Worm (Caenorhabditis elegans) whole organism, L4 larva: ENCODE measurements around the gene D1086.3.
"Not testable (repeated sequence)": the region's sequence is repeated elsewhere in the genome, so short reads cannot be mapped to it uniquely, and the experiment has no call there.

Experiments
- F10B5.3 ChIP-seq: sonication (generic microtip); optimal IDR thresholded peaks from 2 replicates; lab custom pipeline; 2016; ENCODE audit warnings: mild to moderate bottlenecking, missing genetic modification characterization, missing compliant biosample characterization
- F49E8.2 ChIP-seq: sonication (generic microtip); optimal IDR thresholded peaks from 2 replicates; lab custom pipeline; 2016; ENCODE audit warnings: missing compliant biosample characterization, mild to moderate bottlenecking, missing genetic modification characterization, borderline replicate concordance
- Y105C5A.15 ChIP-seq: fragments of 200-800 bp; sonication (Bioruptor generic); IDR thresholded peaks from 2 replicates; pipeline ENCODE4 v1.3.6; 2022; ENCODE audit warnings: missing genetic modification characterization, missing compliant biosample characterization
- Y48G9A.11 ChIP-seq: fragments of 200-800 bp; sonication (Bioruptor generic); IDR thresholded peaks from 2 replicates; pipeline ENCODE4 v1.3.6; 2022; ENCODE audit warnings: missing genetic modification reagents, missing genetic modification characterization, missing compliant biosample characterization
- Y75B8A.6 ChIP-seq: fragments of 200-800 bp; sonication (Bioruptor generic); IDR thresholded peaks from 2 replicates; pipeline ENCODE4 v1.3.6; 2022; ENCODE audit warnings: missing genetic modification reagents, missing genetic modification characterization, missing compliant biosample characterization
- ZK337.2 ChIP-seq: fragments of 200-800 bp; sonication (Bioruptor generic); IDR thresholded peaks from 2 replicates; pipeline ENCODE4 v1.3.6; 2022; ENCODE audit warnings: missing genetic modification reagents, missing genetic modification characterization, missing compliant biosample characterization
- ama-1 ChIP-seq: fragments of 150-350 bp; optimal IDR thresholded peaks from 2 replicates; lab custom pipeline; 2014; ENCODE audit warnings: inconsistent platforms, mixed read lengths
- arid-1 ChIP-seq: fragments of 200-800 bp; sonication (Bioruptor generic); conservative IDR thresholded peaks from 2 replicates; pipeline ENCODE4 v1.3.6; 2022; ENCODE audit warnings: missing genetic modification reagents, missing genetic modification characterization, missing compliant biosample characterization
- ceh-44 ChIP-seq: fragments of 200-800 bp; sonication (Bioruptor generic); IDR thresholded peaks from 2 replicates; pipeline ENCODE4 v1.3.6; 2022; ENCODE audit warnings: missing genetic modification reagents, missing genetic modification characterization, missing compliant biosample characterization
- ceh-62 ChIP-seq: sonication (generic microtip); optimal IDR thresholded peaks from 2 replicates; lab custom pipeline; 2017; ENCODE audit warnings: missing biosample characterization, missing genetic modification characterization
- cey-2 ChIP-seq: sonication (generic microtip); optimal IDR thresholded peaks from 3 replicates; lab custom pipeline; 2017; ENCODE audit warnings: missing genetic modification characterization, mild to moderate bottlenecking, missing compliant biosample characterization, antibody characterized with exemption, borderline replicate concordance; ENCODE audit not compliant: insufficient read depth
- daf-12 ChIP-seq: fragments of 150-350 bp; optimal IDR thresholded peaks from 2 replicates; lab custom pipeline; 2014; ENCODE audit warnings: missing biosample characterization, missing genetic modification reagents, missing genetic modification characterization
- daf-16 ChIP-seq, 3 experiments: sonication (generic microtip); optimal IDR thresholded peaks; 2 replicates each; lab custom pipeline; 2016 to 2017; ENCODE audit warnings: missing genetic modification characterization in 3 of 3, missing genetic modification reagents in 3 of 3, mild to moderate bottlenecking in 2 of 3, missing compliant biosample characterization in 2 of 3, missing biosample characterization in 1 of 3, moderate library complexity in 1 of 3
- daf-8 ChIP-seq: fragments of 200-800 bp; sonication (Bioruptor generic); IDR thresholded peaks from 2 replicates; pipeline ENCODE4 v1.3.6; 2022; ENCODE audit warnings: missing genetic modification characterization, missing compliant biosample characterization
- dpl-1 ChIP-seq: fragments of 150-350 bp; optimal IDR thresholded peaks from 2 replicates; lab custom pipeline; 2014; ENCODE audit warnings: missing biosample characterization, missing genetic modification reagents, missing genetic modification characterization
- duxl-1 ChIP-seq: sonication (generic microtip); optimal IDR thresholded peaks from 2 replicates; lab custom pipeline; 2016; ENCODE audit warnings: mild to moderate bottlenecking, missing genetic modification characterization, moderate library complexity, missing compliant biosample characterization; ENCODE audit not compliant: poor library complexity
- dve-1 ChIP-seq: sonication (generic microtip); optimal IDR thresholded peaks from 2 replicates; lab custom pipeline; 2017; ENCODE audit warnings: antibody characterized with exemption, mild to moderate bottlenecking, missing genetic modification characterization, missing compliant biosample characterization; ENCODE audit not compliant: insufficient read depth
- lin-13 ChIP-seq: fragments of 150-350 bp; optimal IDR thresholded peaks from 2 replicates; lab custom pipeline; 2014; ENCODE audit warnings: missing biosample characterization, missing genetic modification reagents, missing genetic modification characterization
- lin-29 ChIP-seq: fragments of 200-800 bp; sonication (Bioruptor generic); IDR thresholded peaks from 2 replicates; pipeline ENCODE4 v1.3.6; 2022; ENCODE audit warnings: missing genetic modification reagents, missing genetic modification characterization, missing compliant biosample characterization
- lir-3 ChIP-seq: sonication (generic microtip); optimal IDR thresholded peaks from 2 replicates; lab custom pipeline; 2016; ENCODE audit warnings: mild to moderate bottlenecking, missing genetic modification characterization, missing compliant biosample characterization
- madf-5 ChIP-seq, 2 experiments: fragments of 200-800 bp; sonication (Bioruptor generic); IDR thresholded peaks; 2 replicates each; pipeline ENCODE4 v1.3.6; 2022; ENCODE audit warnings: missing compliant biosample characterization in 2 of 2, missing genetic modification characterization in 2 of 2
- mdl-1 ChIP-seq, 2 experiments: fragments of 150-350 bp in 1 of 2; sonication (generic microtip) in 1 of 2; optimal IDR thresholded peaks; 2 replicates each; lab custom pipeline; 2014 to 2017; ENCODE audit warnings: missing biosample characterization in 2 of 2, missing genetic modification characterization in 2 of 2
- mep-1 ChIP-seq: fragments of 150-350 bp; sonication (generic microtip); optimal IDR thresholded peaks from 3 replicates; lab custom pipeline; 2014; ENCODE audit warnings: missing biosample characterization, missing genetic modification characterization
- mes-2 ChIP-seq: sonication (generic microtip); optimal IDR thresholded peaks from 2 replicates; lab custom pipeline; 2016; ENCODE audit warnings: missing genotype, mild to moderate bottlenecking, missing genetic modification characterization, missing compliant biosample characterization; ENCODE audit not compliant: poor library complexity, severe bottlenecking
- mxl-2 ChIP-seq: fragments of 200-800 bp; sonication (Bioruptor generic); conservative IDR thresholded peaks from 2 replicates; pipeline ENCODE4 v1.3.6; 2022; ENCODE audit warnings: missing genetic modification reagents, missing genetic modification characterization, missing compliant biosample characterization
- mxl-3 ChIP-seq: fragments of 200-800 bp; sonication (Bioruptor generic); optimal IDR thresholded peaks from 2 replicates; lab custom pipeline; 2018; ENCODE audit warnings: mild to moderate bottlenecking, missing genetic modification characterization, missing compliant biosample characterization
- nhr-25 ChIP-seq: sonication (generic microtip); optimal IDR thresholded peaks from 2 replicates; lab custom pipeline; 2017; ENCODE audit warnings: missing genetic modification characterization, mild to moderate bottlenecking, missing compliant biosample characterization, antibody characterized with exemption, moderate library complexity, borderline replicate concordance; ENCODE audit not compliant: insufficient read depth
- nhr-41 ChIP-seq: fragments of 200-800 bp; sonication (Bioruptor generic); IDR thresholded peaks from 2 replicates; pipeline ENCODE4 v1.3.6; 2022; ENCODE audit warnings: missing genetic modification reagents, missing genetic modification characterization, missing compliant biosample characterization
- nhr-77 ChIP-seq: fragments of 150-350 bp; optimal IDR thresholded peaks from 2 replicates; lab custom pipeline; 2014; ENCODE audit warnings: missing biosample characterization, missing genetic modification characterization
- php-3 ChIP-seq: fragments of 200-800 bp; sonication (Bioruptor generic); IDR thresholded peaks from 2 replicates; pipeline ENCODE4 v1.3.6; 2022; ENCODE audit warnings: missing genetic modification reagents, missing genetic modification characterization, missing compliant biosample characterization
- pqm-1 ChIP-seq: sonication (generic microtip); optimal IDR thresholded peaks from 2 replicates; lab custom pipeline; 2017; ENCODE audit warnings: missing biosample characterization, missing genetic modification characterization
- rbr-2 ChIP-seq: sonication (generic microtip); optimal IDR thresholded peaks from 2 replicates; lab custom pipeline; 2016; ENCODE audit warnings: missing genotype, missing genetic modification characterization, missing compliant biosample characterization
- sdz-12 ChIP-seq: fragments of 200-800 bp; sonication (Bioruptor generic); optimal IDR thresholded peaks from 2 replicates; lab custom pipeline; 2018; ENCODE audit warnings: mild to moderate bottlenecking, missing genetic modification characterization, missing compliant biosample characterization
- set-16 ChIP-seq: fragments of 200-800 bp; sonication (Bioruptor generic); IDR thresholded peaks from 2 replicates; pipeline ENCODE4 v1.3.6; 2022; ENCODE audit warnings: missing genetic modification reagents, missing genetic modification characterization, missing compliant biosample characterization
- skn-1 ChIP-seq: fragments of 150-350 bp; optimal IDR thresholded peaks from 2 replicates; lab custom pipeline; 2014; ENCODE audit warnings: missing biosample characterization, missing genetic modification characterization
- snpc-4 ChIP-seq: fragments of 150-350 bp; optimal IDR thresholded peaks from 2 replicates; lab custom pipeline; 2014; ENCODE audit warnings: missing biosample characterization, missing genetic modification characterization
- spr-3 ChIP-seq: fragments of 200-800 bp; sonication (Bioruptor generic); optimal IDR thresholded peaks from 2 replicates; lab custom pipeline; 2018; ENCODE audit warnings: mild to moderate bottlenecking, missing genetic modification characterization, missing compliant biosample characterization
- tra-1 ChIP-seq: fragments of 200-800 bp; sonication (Bioruptor generic); IDR thresholded peaks from 2 replicates; pipeline ENCODE4 v1.3.6; 2022; ENCODE audit warnings: missing genetic modification reagents, missing genetic modification characterization, missing compliant biosample characterization
- unc-62 ChIP-seq, 3 experiments: fragments of 150-350 bp in 1 of 3; sonication (generic microtip); optimal IDR thresholded peaks in 2 of 3; peaks in 1 of 3; 1 replicate in 1 of 3; 2 replicates in 2 of 3; lab custom pipeline; 2014 to 2017; ENCODE audit warnings: missing biosample characterization in 3 of 3, missing genetic modification characterization in 3 of 3, missing genetic modification reagents in 3 of 3, missing genotype in 1 of 3
- vab-7 ChIP-seq: fragments of 200-800 bp; sonication (Bioruptor generic); IDR thresholded peaks from 2 replicates; pipeline ENCODE4 v1.3.6; 2022; ENCODE audit warnings: missing genetic modification reagents, missing genetic modification characterization, missing compliant biosample characterization
- zip-11 ChIP-seq: fragments of 200-800 bp; sonication (Bioruptor generic); IDR thresholded peaks from 2 replicates; pipeline ENCODE4 v1.3.6; 2022; ENCODE audit warnings: missing genetic modification characterization, missing compliant biosample characterization
- zip-2 ChIP-seq: fragments of 150-350 bp; optimal IDR thresholded peaks from 2 replicates; lab custom pipeline; 2014; ENCODE audit warnings: missing biosample characterization, missing genetic modification characterization
- ztf-7 ChIP-seq: fragments of 150-350 bp; optimal IDR thresholded peaks from 2 replicates; lab custom pipeline; 2014; ENCODE audit warnings: missing biosample characterization, missing genetic modification characterization

D1086.3 gene

DNA sequence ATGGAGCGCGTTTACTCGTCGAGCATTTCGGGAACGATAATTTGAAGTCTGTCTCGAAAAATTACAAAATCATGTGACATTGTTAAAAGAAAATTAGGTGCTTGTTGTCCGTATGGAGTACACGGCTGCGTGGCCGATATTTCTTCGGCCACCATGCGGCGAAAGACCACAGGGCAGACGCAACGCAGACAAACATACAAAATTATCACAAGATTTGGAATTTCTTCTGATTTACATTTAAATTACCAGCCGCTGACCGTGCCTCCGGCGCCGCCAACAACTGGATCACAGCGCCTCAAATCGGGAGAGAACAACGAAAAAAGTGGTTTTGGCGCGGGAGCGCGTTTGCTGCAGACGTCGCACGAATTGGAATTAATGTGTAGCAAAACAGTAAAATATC lies 37.5 kb upstream of the D1086.3 start (continued):
- TF ChIP-seq set-16 (GFP tag; lab: Robert Waterston, UW) (peak; percentile 78), unc-62 (GFP tag; optimal IDR thresholded peaks at IDR 0.05 in 1 of 2; lab: Kevin White, UChicago) (peak in 1 of 2 experiments; percentile 99), lir-3 (peak; percentile 26), F10B5.3 (tag; lab: Kevin White, UChicago) (peak; percentile 18), lin-13 (GFP tag; lab: Kevin White, UChicago) (peak; percentile 80), spr-3 (GFP tag; lab: Kevin White, UChicago) (peak; percentile 57), zip-2 (tag; lab: Kevin White, UChicago) (peak; percentile 69), mxl-2 (peak; percentile 88), Y48G9A.11 (peak; percentile 92), sdz-12 (GFP tag; lab: Kevin White, UChicago) (peak; percentile 85), madf-5 (GFP tag; IDR thresholded peaks at IDR 0.05; lab: Robert Waterston, UW) (peak; percentile 55 to 97; a peak in 3 of 4 replicates), nhr-41 (GFP tag; lab: Robert Waterston, UW) (peak; percentile 74; the same call in 1 of the 2 replicates), nhr-25 (tag; lab: Kevin White, UChicago) (peak; percentile 55), vab-7 (GFP tag; lab: Robert Waterston, UW) (peak; percentile 94), rbr-2 (peak; percentile 92), zip-11 (GFP tag; lab: Robert Waterston, UW) (0 out of 2 replicates have a peak, but pooled peaks have one; percentile 34), daf-8 (0 out of 2 replicates have a peak, but pooled peaks have one; percentile 28), dpl-1 (GFP tag; lab: Kevin White, UChicago) (peak; percentile 90), tra-1 (GFP tag; lab: Robert Waterston, UW) (peak; percentile 98), arid-1 (GFP tag; lab: Robert Waterston, UW) (peak; percentile 94), mxl-3 (GFP tag; lab: Kevin White, UChicago) (peak; percentile 85), Y75B8A.6 (GFP tag; lab: Robert Waterston, UW) (peak; percentile 91; the same call in 1 of the 2 replicates), mdl-1 (tag; optimal IDR thresholded peaks at IDR 0.05; lab: Kevin White, UChicago) (peak in 1 of 2 experiments; percentile 40), skn-1 (tag; lab: Kevin White, UChicago) (peak; percentile 51), ceh-44 (GFP tag; lab: Robert Waterston, UW) (peak; percentile 96), mes-2 (peak; percentile 100), cey-2 (peak; percentile 1), ztf-7 (tag; lab: Kevin White, UChicago) (peak; percentile 70), ZK337.2 (GFP tag; lab: Robert Waterston, UW) (peak; percentile 99), mep-1 (tag; lab: Kevin White, UChicago) (peak; percentile 90), lin-29 (GFP tag; lab: Robert Waterston, UW) (peak; percentile 83)
- not testable (repeated sequence) for TF ChIP-seq unc-62 (tag; optimal IDR thresholded peaks at IDR 0.05; lab: Kevin White, UChicago)

ce11 chrV:14057540-14057939 lies 35.1 kb upstream of the D1086.3 start, which contains the start of gene F58D12.3:
Gene F58D12.3, plus strand, starts transcription at chrV:14057840.
- TF ChIP-seq unc-62 (GFP tag; optimal IDR thresholded peaks at IDR 0.05 in 1 of 2; lab: Kevin White, UChicago), result peak in 1 of 2 experiments; percentile 32
- TF ChIP-seq unc-62 (tag; optimal IDR thresholded peaks at IDR 0.05; lab: Kevin White, UChicago), result no peak
- TF ChIP-seq pqm-1 (tag; lab: Kevin White, UChicago), result no peak
- no peak for TF ChIP-seq daf-12

ce11 chrV:14063980-14064379 lies 28.6 kb upstream of the D1086.3 start:
- TF ChIP-seq daf-16 (GFP tag; optimal IDR thresholded peaks at IDR 0.05; lab: Kevin White, UChicago), result no peak
- TF ChIP-seq daf-16 (tag; optimal IDR thresholded peaks at IDR 0.05; lab: Kevin White, UChicago), result no peak
- no peak for TF ChIP-seq dpl-1 (GFP tag; lab: Kevin White, UChicago)
- TF ChIP-seq F49E8.2 (tag; lab: Kevin White, UChicago), result no peak
- TF ChIP-seq ceh-62, result no peak
- TF ChIP-seq dve-1 (tag; lab: Kevin White, UChicago), result no peak
- TF ChIP-seq duxl-1, result no peak
- TF ChIP-seq mxl-3 (GFP tag; lab: Kevin White, UChicago), result no peak
- TF ChIP-seq snpc-4 (tag; lab: Kevin White, UChicago), result no peak
- no peak for TF ChIP-seq rbr-2
- no peak for TF ChIP-seq nhr-77 (tag; lab: Kevin White, UChicago)
- no peak for TF ChIP-seq ceh-44 (GFP tag; lab: Robert Waterston, UW)
- no peak for TF ChIP-seq php-3 (GFP tag; lab: Robert Waterston, UW)
- TF ChIP-seq ama-1 (lab: Kevin White, UChicago), result no peak
- no peak for TF ChIP-seq Y105C5A.15 (GFP tag; lab: Robert Waterston, UW)
